Fruit fly (Drosophila melanogaster) whole organism, embryonic: ENCODE results near the gene CG9799.

Experiments used
- Ada2b ChIP-seq: fragments of 200-800 bp; sonication (Bioruptor generic); IDR thresholded peaks from 2 replicates; pipeline ENCODE4 v1.3.6; 2022; ENCODE audit warnings: missing biosample characterization, missing genetic modification characterization
- Bteb2 ChIP-seq: fragments of 200-800 bp; sonication (Bioruptor generic); optimal IDR thresholded peaks from 2 replicates; lab custom pipeline; 2016; ENCODE audit warnings: missing biosample characterization, missing genetic modification characterization
- CG11247 ChIP-seq: fragments of 200-800 bp; sonication (Bioruptor generic); IDR thresholded peaks from 2 replicates; pipeline ENCODE4 v1.3.6; 2022; ENCODE audit warnings: missing biosample characterization, missing genetic modification characterization
- CG11398 ChIP-seq: fragments of 200-800 bp; sonication (Bioruptor generic); optimal IDR thresholded peaks from 2 replicates; lab custom pipeline; 2016; ENCODE audit warnings: missing biosample characterization, missing genetic modification characterization
- CG13775 ChIP-seq: fragments of 200-800 bp; sonication (Bioruptor generic); optimal IDR thresholded peaks from 3 replicates; lab custom pipeline; 2017; ENCODE audit warnings: missing biosample characterization, mild to moderate bottlenecking, missing genetic modification characterization
- CG14441 ChIP-seq: fragments of 200-800 bp; sonication (Bioruptor generic); IDR thresholded peaks from 2 replicates; pipeline ENCODE4 v1.3.6; 2022; ENCODE audit warnings: missing biosample characterization, missing genetic modification characterization
- CG1602 ChIP-seq: fragments of 200-800 bp; sonication (Bioruptor generic); optimal IDR thresholded peaks from 3 replicates; lab custom pipeline; 2016; ENCODE audit warnings: missing biosample characterization, missing genetic modification characterization
- CG18262 ChIP-seq: fragments of 200-800 bp; optimal IDR thresholded peaks from 3 replicates; lab custom pipeline; 2019; ENCODE audit warnings: missing biosample characterization, mild to moderate bottlenecking, missing genetic modification characterization, moderate library complexity
- CG30403 ChIP-seq: fragments of 200-800 bp; sonication (Bioruptor generic); optimal IDR thresholded peaks from 3 replicates; lab custom pipeline; 2016; ENCODE audit warnings: missing biosample characterization, missing genetic modification characterization
- CG30431 ChIP-seq: fragments of 200-800 bp; sonication (Bioruptor generic); optimal IDR thresholded peaks from 2 replicates; lab custom pipeline; 2017; ENCODE audit warnings: missing biosample characterization, missing genetic modification characterization
- CG4854 ChIP-seq: fragments of 200-800 bp; sonication (Bioruptor generic); optimal IDR thresholded peaks from 2 replicates; lab custom pipeline; 2016; ENCODE audit warnings: missing biosample characterization, missing genetic modification characterization, inconsistent platforms
- CG5245 ChIP-seq: fragments of 200-800 bp; sonication (Bioruptor generic); optimal IDR thresholded peaks from 3 replicates; lab custom pipeline; 2016; ENCODE audit warnings: missing biosample characterization, missing genetic modification characterization
- CG6654 ChIP-seq: fragments of 200-800 bp; sonication (Bioruptor generic); optimal IDR thresholded peaks from 2 replicates; lab custom pipeline; 2017; ENCODE audit warnings: missing biosample characterization, mild to moderate bottlenecking, missing genetic modification characterization
- CG7271 ChIP-seq: fragments of 200-800 bp; sonication (Bioruptor generic); optimal IDR thresholded peaks from 2 replicates; lab custom pipeline; 2018; ENCODE audit warnings: missing biosample characterization, mild to moderate bottlenecking, missing genetic modification characterization, moderate library complexity
- CG7556 ChIP-seq: fragments of 200-800 bp; sonication (Bioruptor generic); optimal IDR thresholded peaks from 2 replicates; lab custom pipeline; 2017; ENCODE audit warnings: missing biosample characterization, mild to moderate bottlenecking, missing genetic modification characterization
- Ets65A ChIP-seq: fragments of 200-800 bp; sonication (Bioruptor generic); peaks from one replicate; lab custom pipeline; 2016; ENCODE audit warnings: missing biosample characterization, missing genetic modification characterization
- Ets97D ChIP-seq: fragments of 200-800 bp; sonication (Bioruptor generic); optimal IDR thresholded peaks from 3 replicates; lab custom pipeline; 2016; ENCODE audit warnings: missing biosample characterization, missing genetic modification characterization
- Fer3 ChIP-seq: fragments of 200-800 bp; sonication (Bioruptor generic); optimal IDR thresholded peaks from 2 replicates; lab custom pipeline; 2018; ENCODE audit warnings: missing biosample characterization, mild to moderate bottlenecking, missing genetic modification characterization, moderate library complexity
- HLH3B ChIP-seq: fragments of 200-800 bp; sonication (Bioruptor generic); IDR thresholded peaks from 2 replicates; pipeline ENCODE4 v1.3.6; 2022; ENCODE audit warnings: missing biosample characterization, missing genetic modification characterization
- Hand ChIP-seq: fragments of 200-800 bp; sonication (Bioruptor generic); optimal IDR thresholded peaks from 2 replicates; lab custom pipeline; 2017; ENCODE audit warnings: mild to moderate bottlenecking, missing biosample characterization, missing genetic modification reagents, missing genetic modification characterization
- MBD-R2 ChIP-seq: fragments of 200-800 bp; sonication (Bioruptor generic); IDR thresholded peaks from 2 replicates; pipeline ENCODE4 v1.3.6; 2022; ENCODE audit warnings: missing biosample characterization, missing genetic modification characterization
- Nf-YB ChIP-seq: fragments of 200-800 bp; sonication (Bioruptor generic); optimal IDR thresholded peaks from 3 replicates; lab custom pipeline; 2019; ENCODE audit warnings: missing biosample characterization, mild to moderate bottlenecking, missing genetic modification characterization, moderate library complexity
- Spps ChIP-seq: fragments of 200-800 bp; sonication (Bioruptor generic); optimal IDR thresholded peaks from 2 replicates; lab custom pipeline; 2018; ENCODE audit warnings: missing biosample characterization, mild to moderate bottlenecking, missing genetic modification characterization
- Xrp1 ChIP-seq: fragments of 200-800 bp; sonication (Bioruptor generic); IDR thresholded peaks from 2 replicates; pipeline ENCODE4 v1.3.6; 2022; ENCODE audit warnings: missing biosample characterization, missing genetic modification characterization
- abd-A ChIP-seq: fragments of 200-800 bp; sonication (Bioruptor generic); optimal IDR thresholded peaks from 3 replicates; lab custom pipeline; 2019; ENCODE audit warnings: missing biosample characterization, mild to moderate bottlenecking, missing genetic modification characterization, moderate library complexity
- ac ChIP-seq: fragments of 200-800 bp; sonication (Bioruptor generic); optimal IDR thresholded peaks from 3 replicates; lab custom pipeline; 2017; ENCODE audit warnings: missing biosample characterization, mild to moderate bottlenecking, missing genetic modification characterization
- bowl ChIP-seq: fragments of 200-800 bp; sonication (Bioruptor generic); IDR thresholded peaks from 2 replicates; pipeline ENCODE4 v1.3.6; 2022; ENCODE audit warnings: missing biosample characterization, missing genetic modification characterization
- cg ChIP-seq: fragments of 200-800 bp; sonication (Bioruptor generic); optimal IDR thresholded peaks from 3 replicates; lab custom pipeline; 2019; ENCODE audit warnings: missing biosample characterization, mild to moderate bottlenecking, missing genetic modification characterization, moderate library complexity
- disco-r ChIP-seq: fragments of 200-800 bp; sonication (Bioruptor generic); optimal IDR thresholded peaks from 2 replicates; lab custom pipeline; 2016; ENCODE audit warnings: missing biosample characterization, missing genetic modification characterization
- exex ChIP-seq: fragments of 200-800 bp; sonication (Bioruptor generic); optimal IDR thresholded peaks from 4 replicates; lab custom pipeline; 2018; ENCODE audit warnings: missing biosample characterization, mild to moderate bottlenecking, missing genetic modification characterization, moderate library complexity
- eyg ChIP-seq: fragments of 200-800 bp; sonication (Bioruptor generic); optimal IDR thresholded peaks from 3 replicates; lab custom pipeline; 2016; ENCODE audit warnings: missing biosample characterization, missing genetic modification characterization
- fd96Cb ChIP-seq: fragments of 200-800 bp; sonication (Bioruptor generic); optimal IDR thresholded peaks from 2 replicates; lab custom pipeline; 2018; ENCODE audit warnings: missing biosample characterization, mild to moderate bottlenecking, missing genetic modification characterization, moderate library complexity
- gce ChIP-seq: fragments of 200-800 bp; sonication (Bioruptor generic); IDR thresholded peaks from 3 replicates; pipeline ENCODE4 v1.3.6; 2022; ENCODE audit warnings: missing biosample characterization, missing genetic modification characterization
- gcm ChIP-seq: fragments of 200-800 bp; sonication (Bioruptor generic); optimal IDR thresholded peaks from 2 replicates; lab custom pipeline; 2019; ENCODE audit warnings: missing biosample characterization, mild to moderate bottlenecking, missing genetic modification characterization, moderate library complexity
- gro ChIP-seq: fragments of 200-800 bp; sonication (Bioruptor generic); optimal IDR thresholded peaks from 2 replicates; lab custom pipeline; 2016; ENCODE audit warnings: missing biosample characterization, missing genetic modification characterization
- gsb-n ChIP-seq: fragments of 200-800 bp; sonication (Bioruptor generic); optimal IDR thresholded peaks from 3 replicates; lab custom pipeline; 2018; ENCODE audit warnings: missing biosample characterization, mild to moderate bottlenecking, missing genetic modification characterization
- ham ChIP-seq: fragments of 200-800 bp; sonication (Bioruptor generic); IDR thresholded peaks from 2 replicates; pipeline ENCODE4 v1.3.6; 2022; ENCODE audit warnings: missing biosample characterization, missing genetic modification characterization
- hth ChIP-seq: fragments of >200 bp; optimal IDR thresholded peaks from 2 replicates; lab custom pipeline; 2017; ENCODE audit warnings: inconsistent platforms
- ind ChIP-seq: fragments of 200-800 bp; sonication (Bioruptor generic); optimal IDR thresholded peaks from 3 replicates; lab custom pipeline; 2016; ENCODE audit warnings: missing biosample characterization, missing genetic modification characterization
- mam ChIP-seq: fragments of 200-800 bp; sonication (Bioruptor generic); optimal IDR thresholded peaks from 3 replicates; lab custom pipeline; 2016; ENCODE audit warnings: missing biosample characterization, missing genetic modification characterization
- org-1 ChIP-seq: fragments of 200-800 bp; sonication (Bioruptor generic); optimal IDR thresholded peaks from 2 replicates; lab custom pipeline; 2017; ENCODE audit warnings: missing biosample characterization, missing genetic modification characterization
- prd ChIP-seq, 3 experiments: fragments of >200 bp in 2 of 3; fragments of 200-800 bp in 1 of 3; sonication (Bioruptor generic) in 1 of 3; optimal IDR thresholded peaks in 2 of 3; IDR thresholded peaks in 1 of 3; 2 replicates in 2 of 3; 3 replicates in 1 of 3; pipeline versions ENCODE4 v1.3.6 to Lab custom; 2017 to 2022; ENCODE audit warnings: missing biosample characterization in 1 of 3, missing genetic modification characterization in 1 of 3
- run ChIP-seq: fragments of 200-800 bp; sonication (Bioruptor generic); optimal IDR thresholded peaks from 3 replicates; lab custom pipeline; 2018; ENCODE audit warnings: missing biosample characterization, mild to moderate bottlenecking, missing genetic modification characterization
- slbo ChIP-seq: fragments of 200-800 bp; sonication (Bioruptor generic); IDR thresholded peaks from 2 replicates; pipeline ENCODE4 v1.3.6; 2022; ENCODE audit warnings: missing biosample characterization, missing genetic modification characterization
- slou ChIP-seq: fragments of 200-800 bp; sonication (Bioruptor generic); optimal IDR thresholded peaks from 3 replicates; lab custom pipeline; 2016; ENCODE audit warnings: missing biosample characterization, missing genetic modification characterization
- slp2 ChIP-seq: fragments of 200-800 bp; sonication (Bioruptor generic); optimal IDR thresholded peaks from 2 replicates; lab custom pipeline; 2016; ENCODE audit warnings: missing biosample characterization, missing genetic modification characterization
- ssp ChIP-seq: fragments of 200-800 bp; sonication (Bioruptor generic); IDR thresholded peaks from 2 replicates; pipeline ENCODE4 v1.3.6; 2022; ENCODE audit warnings: missing biosample characterization, missing genetic modification characterization
- unc-4 ChIP-seq: fragments of 200-800 bp; sonication (Bioruptor generic); IDR thresholded peaks from 2 replicates; pipeline ENCODE4 v1.3.6; 2022; ENCODE audit warnings: missing biosample characterization, missing genetic modification characterization; ENCODE audit not compliant: partially characterized antibody
- usp ChIP-seq: fragments of >200 bp; optimal IDR thresholded peaks from 2 replicates; lab custom pipeline; 2017; ENCODE audit warnings: missing biosample characterization, missing genetic modification characterization
- z ChIP-seq: fragments of 200-800 bp; sonication (Bioruptor generic); IDR thresholded peaks from 3 replicates; pipeline ENCODE4 v1.3.6; 2022; ENCODE audit warnings: missing biosample characterization, missing genetic modification characterization
- zf30C ChIP-seq: fragments of 200-800 bp; sonication (Bioruptor generic); optimal IDR thresholded peaks from 3 replicates; lab custom pipeline; 2018; ENCODE audit warnings: missing biosample characterization, mild to moderate bottlenecking, missing genetic modification characterization
- zfh1 ChIP-seq: fragments of 200-800 bp; sonication (Bioruptor generic); IDR thresholded peaks from 3 replicates; pipeline ENCODE4 v1.3.6; 2022; ENCODE audit warnings: missing biosample characterization, missing genetic modification characterization

Gene CG9799

dm6 chr3R:13403032-13403459 lies 14.5 kb upstream of the CG9799 start, which contains the start of gene Dpm3 (continued):
- TF ChIP-seq ham (GFP tag; lab: Robert Waterston, UW), result no peak
- TF ChIP-seq prd (optimal IDR thresholded peaks at IDR 0.05; lab: Kevin White, UChicago), result no peak
- peak; percentile 43; the same call in 2 of the 3 replicates for TF ChIP-seq prd (GFP tag; IDR thresholded peaks at IDR 0.05; lab: Robert Waterston, UW)
- no peak for TF ChIP-seq Bteb2 (GFP tag; lab: Kevin White, UChicago)
- peak; percentile 54 for TF ChIP-seq gsb-n (tag; lab: Kevin White, UChicago)
- TF ChIP-seq Fer3 (tag; lab: Kevin White, UChicago), result no peak
- TF ChIP-seq cg (GFP tag; lab: Kevin White, UChicago), result no peak
- no peak for TF ChIP-seq disco-r (GFP tag; lab: Kevin White, UChicago)
- no peak for TF ChIP-seq Xrp1
- peak; percentile 78 for TF ChIP-seq Ets97D
- TF ChIP-seq slp2 (GFP tag; lab: Kevin White, UChicago), result peak; percentile 22
- TF ChIP-seq CG6654 (GFP tag; lab: Kevin White, UChicago), result no peak
- no peak for TF ChIP-seq ssp (GFP tag; lab: Robert Waterston, UW)
- no peak for TF ChIP-seq Hand (GFP tag; lab: Kevin White, UChicago)
- TF ChIP-seq CG5245 (GFP tag; lab: Kevin White, UChicago), result no peak
- no peak for TF ChIP-seq gcm (GFP tag; lab: Kevin White, UChicago)
- no peak for TF ChIP-seq z
- TF ChIP-seq CG30431 (GFP tag; lab: Kevin White, UChicago), result no peak
- peak; percentile 69 for TF ChIP-seq MBD-R2 (GFP tag; lab: Robert Waterston, UW)
- TF ChIP-seq CG14441 (GFP tag; lab: Robert Waterston, UW), result no peak
- TF ChIP-seq Spps, result peak; percentile 7
- no peak for TF ChIP-seq CG4854 (GFP tag; lab: Kevin White, UChicago)
- TF ChIP-seq usp (GFP tag; lab: Kevin White, UChicago), result no peak
- peak; percentile 90 for TF ChIP-seq unc-4 (GFP tag; lab: Robert Waterston, UW)
- TF ChIP-seq zf30C (GFP tag; lab: Kevin White, UChicago), result no peak
- no peak for TF ChIP-seq CG7556 (GFP tag; lab: Kevin White, UChicago)
- TF ChIP-seq exex (tag; lab: Kevin White, UChicago), result peak; percentile 15
- TF ChIP-seq CG7271 (tag; lab: Kevin White, UChicago), result no peak
- no peak for TF ChIP-seq CG1602
- TF ChIP-seq gro (GFP tag; lab: Kevin White, UChicago), result peak; percentile 26
- TF ChIP-seq gce (GFP tag; lab: Robert Waterston, UW), result no peak
- peak; percentile 3 for TF ChIP-seq Nf-YB (GFP tag; lab: Kevin White, UChicago)
- TF ChIP-seq mam (GFP tag; lab: Kevin White, UChicago), result peak; percentile 56
- no peak for TF ChIP-seq bowl (GFP tag; lab: Robert Waterston, UW)
- TF ChIP-seq abd-A (tag; lab: Kevin White, UChicago), result peak; percentile 74
- no peak for TF ChIP-seq ac
- TF ChIP-seq CG30403, result peak; percentile 19
- TF ChIP-seq fd96Cb (tag; lab: Kevin White, UChicago), result no peak
- TF ChIP-seq ind, result peak; percentile 4
- peak; percentile 70 for TF ChIP-seq slbo (GFP tag; lab: Robert Waterston, UW)
- TF ChIP-seq CG11247 (GFP tag; lab: Robert Waterston, UW), result no peak
- no peak for TF ChIP-seq hth (lab: Kevin White, UChicago)
- no peak for TF ChIP-seq CG11398 (GFP tag; lab: Kevin White, UChicago)
- TF ChIP-seq zfh1 (GFP tag; lab: Robert Waterston, UW), result 0 out of 3 replicates have a peak, but pooled peaks have one; percentile 39
- TF ChIP-seq run (tag; lab: Kevin White, UChicago), result no peak
- TF ChIP-seq HLH3B (GFP tag; lab: Robert Waterston, UW), result no peak
- TF ChIP-seq CG18262 (tag; lab: Kevin White, UChicago), result peak; percentile 9
- peak; percentile 30 for TF ChIP-seq CG13775 (GFP tag; lab: Kevin White, UChicago)
- TF ChIP-seq slou, result peak; percentile 53
- TF ChIP-seq eyg (GFP tag; lab: Kevin White, UChicago), result peak; percentile 23
- no peak for TF ChIP-seq org-1 (GFP tag; lab: Kevin White, UChicago)
- TF ChIP-seq Ets65A (GFP tag; lab: Kevin White, UChicago), result peak; percentile 98
- no peak for TF ChIP-seq Ada2b (GFP tag; lab: Robert Waterston, UW)
